Fruit fly (Drosophila melanogaster) whole organism, pupa: ENCODE results near the gene ema.

ENCODE experiments used
- CG10348 ChIP-seq: fragments of 200-800 bp; sonication (Bioruptor generic); IDR thresholded peaks from 2 replicates; pipeline ENCODE4 v1.3.6; 2022; ENCODE audit warnings: missing biosample characterization, missing genetic modification characterization
- CG12605 ChIP-seq: fragments of 200-800 bp; sonication (Bioruptor generic); IDR thresholded peaks from 2 replicates; pipeline ENCODE4 v1.3.6; 2022; ENCODE audit warnings: missing biosample characterization, missing genetic modification characterization
- CG13204 ChIP-seq: fragments of 200-800 bp; sonication (Bioruptor generic); optimal IDR thresholded peaks from 2 replicates; lab custom pipeline; 2018; ENCODE audit warnings: missing biosample characterization, mild to moderate bottlenecking, missing genetic modification characterization, moderate library complexity
- CG14655 ChIP-seq: fragments of 200-800 bp; sonication (Bioruptor generic); optimal IDR thresholded peaks from 3 replicates; lab custom pipeline; 2017; ENCODE audit warnings: mild to moderate bottlenecking, missing biosample characterization, missing genetic modification reagents, missing genetic modification characterization
- CG15710 ChIP-seq: fragments of 200-800 bp; sonication (Bioruptor generic); optimal IDR thresholded peaks from 2 replicates; lab custom pipeline; 2018; ENCODE audit warnings: missing biosample characterization, mild to moderate bottlenecking, missing genetic modification characterization, moderate library complexity
- CG17806 ChIP-seq: fragments of 200-800 bp; sonication (Bioruptor generic); optimal IDR thresholded peaks from 2 replicates; lab custom pipeline; 2018; ENCODE audit warnings: missing biosample characterization, mild to moderate bottlenecking, missing genetic modification characterization, moderate library complexity
- CG32121 ChIP-seq: fragments of 200-800 bp; sonication (Bioruptor generic); IDR thresholded peaks from 2 replicates; pipeline ENCODE4 v1.3.6; 2022; ENCODE audit warnings: missing biosample characterization, missing genetic modification characterization
- CG34367 ChIP-seq: fragments of 200-800 bp; sonication (Bioruptor generic); optimal IDR thresholded peaks from 2 replicates; lab custom pipeline; 2018; ENCODE audit warnings: missing biosample characterization, mild to moderate bottlenecking, missing genetic modification characterization
- CG4496 ChIP-seq: fragments of 200-800 bp; sonication (Bioruptor generic); IDR thresholded peaks from 3 replicates; pipeline ENCODE4 v1.3.6; 2022; ENCODE audit warnings: missing biosample characterization, missing genetic modification characterization
- CG8159 ChIP-seq: fragments of 200-800 bp; sonication (Bioruptor generic); optimal IDR thresholded peaks from 3 replicates; lab custom pipeline; 2018; ENCODE audit warnings: missing biosample characterization, mild to moderate bottlenecking, missing genetic modification characterization, moderate library complexity
- CG8301 ChIP-seq: fragments of 200-800 bp; sonication (Bioruptor generic); optimal IDR thresholded peaks from 2 replicates; lab custom pipeline; 2018; ENCODE audit warnings: missing biosample characterization, mild to moderate bottlenecking, missing genetic modification characterization
- CG9948 ChIP-seq: fragments of 200-800 bp; sonication (Bioruptor generic); optimal IDR thresholded peaks from 2 replicates; lab custom pipeline; 2018; ENCODE audit warnings: missing biosample characterization, mild to moderate bottlenecking, missing genetic modification characterization, moderate library complexity
- D1 ChIP-seq: fragments of 200-800 bp; sonication (Bioruptor generic); optimal IDR thresholded peaks from 2 replicates; lab custom pipeline; 2018; ENCODE audit warnings: missing biosample characterization, mild to moderate bottlenecking, missing genetic modification characterization, moderate library complexity
- EcR ChIP-seq: fragments of 200-800 bp; sonication (Bioruptor generic); optimal IDR thresholded peaks from 3 replicates; lab custom pipeline; 2019; ENCODE audit warnings: missing biosample characterization, missing genetic modification characterization, mild to moderate bottlenecking, moderate library complexity, missing genetic modification reagents
- Ets98B ChIP-seq: fragments of 200-800 bp; sonication (Bioruptor generic); IDR thresholded peaks from 2 replicates; pipeline ENCODE4 v1.3.6; 2022; ENCODE audit warnings: missing biosample characterization, missing genetic modification characterization
- Pif1A ChIP-seq: fragments of 200-800 bp; sonication (Bioruptor generic); optimal IDR thresholded peaks from 3 replicates; lab custom pipeline; 2016; ENCODE audit warnings: missing biosample characterization, missing genetic modification characterization
- Pif1B ChIP-seq: fragments of 200-800 bp; sonication (Bioruptor generic); optimal IDR thresholded peaks from 3 replicates; lab custom pipeline; 2016; ENCODE audit warnings: missing biosample characterization, missing genetic modification characterization
- Snoo ChIP-seq: fragments of 200-800 bp; sonication (Bioruptor generic); optimal IDR thresholded peaks from 3 replicates; lab custom pipeline; 2017; ENCODE audit warnings: missing biosample characterization, mild to moderate bottlenecking, missing genetic modification characterization, inconsistent platforms
- fd96Ca ChIP-seq: fragments of 200-800 bp; sonication (Bioruptor generic); IDR thresholded peaks from 3 replicates; pipeline ENCODE4 v1.3.6; 2022; ENCODE audit warnings: missing biosample characterization, missing genetic modification characterization
- gl ChIP-seq: fragments of 200-800 bp; sonication (Bioruptor generic); optimal IDR thresholded peaks from 2 replicates; lab custom pipeline; 2018; ENCODE audit warnings: missing biosample characterization, mild to moderate bottlenecking, missing genetic modification characterization
- rn ChIP-seq: fragments of 200-800 bp; sonication (Bioruptor generic); IDR thresholded peaks from 2 replicates; pipeline ENCODE4 v1.3.6; 2022; ENCODE audit warnings: missing biosample characterization, missing genetic modification characterization

ema gene

DNA sequence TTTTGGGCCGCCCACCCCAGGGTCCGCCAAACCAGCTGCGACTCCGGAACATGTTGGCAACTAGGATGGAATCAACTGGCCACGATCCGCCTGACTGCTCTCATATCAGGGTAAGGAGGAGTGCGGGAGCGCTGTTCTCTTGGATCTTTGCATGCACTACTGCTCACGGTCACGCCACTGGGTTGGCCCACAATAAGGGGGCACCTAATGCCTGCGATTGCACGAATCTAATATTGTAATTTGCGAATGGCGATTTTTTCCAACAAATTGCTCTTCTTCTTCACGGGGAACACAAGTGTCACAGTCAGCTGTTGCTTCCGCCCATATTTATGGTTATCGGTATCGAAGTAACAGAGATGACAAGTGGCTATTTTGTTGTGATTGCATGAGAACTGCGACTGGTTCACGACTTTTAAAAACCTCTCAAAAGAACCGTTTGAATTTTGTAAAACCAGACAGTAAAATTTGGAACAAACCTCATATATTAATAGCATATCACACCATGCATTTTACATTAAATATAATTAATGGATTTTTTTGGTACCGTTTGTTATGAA is at the start of gene ema:
Gene ema (minus strand): TSS at position 295 of the 557 bp plus-strand sequence.
- TF ChIP-seq Pif1B (GFP tag; lab: Kevin White, UChicago) (no peak), D1 (tag; lab: Kevin White, UChicago) (no peak), CG4496 (GFP tag; lab: Robert Waterston, UW) (no peak), CG13204 (GFP tag; lab: Kevin White, UChicago) (no peak), CG10348 (no peak), rn (GFP tag; lab: Robert Waterston, UW) (no peak), CG17806 (tag; lab: Kevin White, UChicago) (no peak), Ets98B (GFP tag; lab: Robert Waterston, UW) (peak; percentile 36; the same call in 1 of the 2 replicates), CG32121 (GFP tag; lab: Robert Waterston, UW) (0 out of 2 replicates have a peak, but pooled peaks have one; percentile 18), fd96Ca (GFP tag; lab: Robert Waterston, UW) (no peak), gl (no peak), EcR (GFP tag; lab: Kevin White, UChicago) (no peak), CG8159 (no peak), CG9948 (no peak), CG15710 (no peak), CG14655 (GFP tag; lab: Kevin White, UChicago) (no peak), CG12605 (GFP tag; lab: Robert Waterston, UW) (no peak), Snoo (tag; lab: Kevin White, UChicago) (no peak)

DNA sequence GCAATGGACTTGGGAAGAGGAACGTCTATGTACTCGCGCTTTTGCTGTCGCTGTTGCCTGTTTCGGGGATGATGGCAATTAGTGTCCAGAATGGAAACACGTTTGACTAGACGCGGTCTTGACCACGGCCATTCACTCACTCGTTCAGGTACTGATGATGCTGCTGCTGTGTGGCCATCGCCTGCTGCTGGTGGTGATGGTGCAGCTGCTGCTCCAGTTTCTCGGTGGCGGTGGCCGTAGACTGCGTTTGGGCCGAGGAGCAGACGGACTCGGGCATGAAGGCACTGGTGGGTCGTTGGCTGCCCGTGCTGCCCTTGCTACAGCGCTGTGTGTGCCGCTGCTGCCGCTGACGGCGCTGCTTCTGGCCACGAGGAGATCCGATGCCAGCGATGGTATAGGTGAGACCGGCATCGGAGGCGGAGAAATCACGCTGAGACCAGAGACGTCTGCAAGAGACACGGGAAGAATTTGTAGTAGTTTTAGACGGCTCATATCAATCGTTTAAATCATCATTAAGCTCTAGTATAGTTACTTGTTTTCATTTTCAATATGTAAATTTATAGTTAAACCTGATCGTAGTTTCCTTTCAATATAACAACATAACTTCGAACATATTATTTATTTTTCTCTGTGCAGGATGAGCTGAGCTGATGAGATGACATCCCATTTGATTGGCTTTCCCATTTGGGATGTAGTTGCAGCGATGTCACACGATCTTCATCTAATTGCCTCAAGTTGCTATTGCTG is 44.2 kb upstream of the ema start:
- TF ChIP-seq Pif1B (GFP tag; lab: Kevin White, UChicago), result no peak
- no peak for TF ChIP-seq CG9948
- no peak for TF ChIP-seq CG4496 (GFP tag; lab: Robert Waterston, UW)
- TF ChIP-seq Ets98B (GFP tag; lab: Robert Waterston, UW), result peak; percentile 46
- peak; percentile 77 for TF ChIP-seq CG8301 (tag; lab: Kevin White, UChicago)
- TF ChIP-seq CG10348, result no peak
- no peak for TF ChIP-seq EcR (GFP tag; lab: Kevin White, UChicago)
- TF ChIP-seq D1 (tag; lab: Kevin White, UChicago), result no peak

DNA sequence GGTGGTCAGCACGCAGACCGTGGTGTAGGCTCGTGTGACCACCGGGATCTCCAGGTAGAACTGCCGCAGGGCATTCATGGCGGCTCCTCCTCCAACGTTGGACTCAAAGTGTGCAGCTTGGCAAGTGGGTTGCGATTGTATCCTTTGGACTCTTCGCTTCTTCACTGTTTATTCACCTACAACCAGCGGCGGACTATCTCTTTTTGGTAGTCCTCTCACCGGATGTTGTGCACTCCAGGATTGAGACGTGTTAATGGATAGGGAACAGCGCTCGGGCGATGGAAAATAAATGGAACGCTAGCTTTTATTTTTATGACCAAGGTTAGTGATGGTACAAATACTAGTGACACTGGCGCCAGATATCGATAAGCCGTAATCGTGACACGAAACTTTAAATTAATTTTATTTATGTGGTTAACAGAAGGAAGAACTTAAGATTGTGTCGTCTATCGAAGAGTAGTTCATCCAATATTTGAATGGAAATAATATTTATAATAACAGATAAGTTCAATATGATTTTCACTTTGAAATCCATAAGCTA is 42.5 kb upstream of the ema start, which contains the start of gene Der-2:
Gene Der-2 (minus strand): TSS at position 347 of the 541 bp plus-strand sequence.
- no peak for TF ChIP-seq CG17806 (tag; lab: Kevin White, UChicago)
- no peak for TF ChIP-seq CG10348
- no peak for TF ChIP-seq fd96Ca (GFP tag; lab: Robert Waterston, UW)
- no peak for TF ChIP-seq gl
- no peak for TF ChIP-seq CG32121 (GFP tag; lab: Robert Waterston, UW)
- TF ChIP-seq EcR (GFP tag; lab: Kevin White, UChicago), result no peak
- TF ChIP-seq CG9948, result no peak
- no peak for TF ChIP-seq rn (GFP tag; lab: Robert Waterston, UW)
- TF ChIP-seq Ets98B (GFP tag; lab: Robert Waterston, UW), result no peak
- TF ChIP-seq CG34367 (tag; lab: Kevin White, UChicago), result no peak
- no peak for TF ChIP-seq CG4496 (GFP tag; lab: Robert Waterston, UW)
- TF ChIP-seq Snoo (tag; lab: Kevin White, UChicago), result no peak

DNA sequence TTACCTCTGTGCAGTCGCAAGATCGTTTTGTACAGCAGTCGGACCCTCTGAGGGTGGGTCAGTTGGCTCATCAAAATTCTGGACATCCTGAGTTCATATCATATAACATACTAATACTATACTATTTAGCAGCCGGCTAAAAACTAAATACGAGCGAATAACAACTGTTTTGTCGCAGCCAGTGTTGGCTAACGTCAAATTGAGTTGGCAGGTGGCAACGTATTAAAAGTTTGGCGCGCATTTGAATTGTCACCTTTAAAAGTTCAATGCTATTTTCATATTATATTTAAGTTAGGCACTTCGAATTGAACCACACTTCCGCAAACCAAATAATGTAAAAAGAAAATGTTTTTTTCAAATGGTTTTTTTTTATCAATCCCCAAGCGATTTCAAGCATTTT is 40.8 kb upstream of the ema start, which contains the start of gene Sdhaf3:
Gene Sdhaf3 (minus strand): TSS at position 177 of the 400 bp plus-strand sequence.
- TF ChIP-seq CG34367 (tag; lab: Kevin White, UChicago) (no peak), gl (no peak), Pif1B (GFP tag; lab: Kevin White, UChicago) (no peak)

DNA sequence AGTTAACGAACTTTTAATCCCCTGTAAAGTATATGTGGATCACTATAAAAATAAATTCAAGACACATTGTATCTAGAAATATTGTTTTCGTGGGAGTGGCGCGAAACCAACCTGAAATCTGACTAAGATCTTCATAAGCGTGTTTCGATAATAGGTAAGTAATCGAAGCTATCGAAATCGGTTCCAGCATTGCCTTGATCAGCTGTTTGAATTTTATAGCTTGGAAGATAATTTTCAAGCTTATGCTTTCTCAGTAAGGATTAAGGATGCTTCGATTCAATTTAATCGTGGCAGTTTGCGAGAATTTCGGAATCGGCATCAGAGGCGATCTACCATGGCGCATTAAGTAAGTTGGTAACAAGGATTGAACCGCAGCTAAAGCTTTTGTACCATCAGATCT is 39.5 kb upstream of the ema start, which contains the start of gene Dhfr:
Gene Dhfr (plus strand): TSS at position 173 of the 400 bp plus-strand sequence.
- TF ChIP-seq CG32121 (GFP tag; lab: Robert Waterston, UW), result no peak
- TF ChIP-seq rn (GFP tag; lab: Robert Waterston, UW), result no peak
- TF ChIP-seq CG12605 (GFP tag; lab: Robert Waterston, UW), result no peak
- no peak for TF ChIP-seq Ets98B (GFP tag; lab: Robert Waterston, UW)
- no peak for TF ChIP-seq CG17806 (tag; lab: Kevin White, UChicago)
- TF ChIP-seq CG15710, result no peak
- TF ChIP-seq EcR (GFP tag; lab: Kevin White, UChicago), result no peak
- no peak for TF ChIP-seq CG34367 (tag; lab: Kevin White, UChicago)
- no peak for TF ChIP-seq CG4496 (GFP tag; lab: Robert Waterston, UW)
- TF ChIP-seq Pif1B (GFP tag; lab: Kevin White, UChicago), result no peak
- no peak for TF ChIP-seq Pif1A (GFP tag; lab: Kevin White, UChicago)
- no peak for TF ChIP-seq CG10348
- no peak for TF ChIP-seq Snoo (tag; lab: Kevin White, UChicago)
- no peak for TF ChIP-seq CG14655 (GFP tag; lab: Kevin White, UChicago)
- TF ChIP-seq D1 (tag; lab: Kevin White, UChicago), result no peak
- TF ChIP-seq CG13204 (GFP tag; lab: Kevin White, UChicago), result no peak
- no peak for TF ChIP-seq CG8301 (tag; lab: Kevin White, UChicago)
- TF ChIP-seq CG8159, result no peak
- TF ChIP-seq fd96Ca (GFP tag; lab: Robert Waterston, UW), result no peak
